Worm (Caenorhabditis elegans): ENCODE results near the gene rpn-11.

DNA sequence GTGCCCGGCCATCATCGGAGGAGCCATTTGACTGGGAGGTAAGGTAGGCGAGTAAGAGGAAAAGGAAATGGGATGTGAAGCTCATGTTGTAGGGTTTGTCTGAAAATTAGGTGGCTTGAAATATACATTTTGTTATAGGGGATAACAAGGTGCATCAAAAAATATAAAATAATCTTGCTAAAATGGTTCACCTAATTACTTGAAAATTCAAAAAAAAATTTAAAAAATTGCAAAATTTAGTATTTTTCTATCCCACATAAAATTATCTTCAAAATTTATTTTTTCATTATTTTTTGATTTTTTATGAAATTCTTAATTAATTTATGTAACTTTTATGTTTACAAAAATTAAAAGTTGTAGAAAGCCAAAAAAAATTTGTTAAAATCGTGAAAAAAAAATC lies 25.7 kb downstream of the rpn-11 start, which contains the start of gene K07D4.6:
- TF ChIP-seq him-1 (tag; optimal IDR thresholded peaks at IDR 0.05) (no peak), dao-5 (tag; optimal IDR thresholded peaks at IDR 0.05) (no peak)

Measured in whole organism, L4/young adult.